Fruit fly (Drosophila melanogaster) whole organism, prepupa: ENCODE measurements around the gene B52.

Experiments
- Blimp-1 ChIP-seq: fragments of 200-800 bp; sonication (Bioruptor generic); optimal IDR thresholded peaks from 3 replicates; lab custom pipeline; 2017; ENCODE audit warnings: missing biosample characterization, missing genetic modification characterization, mild to moderate bottlenecking, moderate library complexity, missing genetic modification reagents
- CG10669 ChIP-seq: fragments of 200-800 bp; sonication (Bioruptor generic); optimal IDR thresholded peaks from 3 replicates; lab custom pipeline; 2018; ENCODE audit warnings: missing biosample characterization, mild to moderate bottlenecking, missing genetic modification characterization, moderate library complexity
- CG11294 ChIP-seq: fragments of 200-800 bp; sonication (Bioruptor generic); IDR thresholded peaks from 2 replicates; pipeline ENCODE4 v1.3.6; 2022; ENCODE audit warnings: missing biosample characterization, missing genetic modification characterization
- CG11762 ChIP-seq: fragments of 200-800 bp; sonication (Bioruptor generic); optimal IDR thresholded peaks from 3 replicates; lab custom pipeline; 2016; ENCODE audit warnings: missing biosample characterization, missing genetic modification characterization; ENCODE audit not compliant: insufficient read depth
- CG11902 ChIP-seq: fragments of 200-800 bp; sonication (Bioruptor generic); optimal IDR thresholded peaks from 3 replicates; lab custom pipeline; 2016; ENCODE audit warnings: missing biosample characterization, missing genetic modification characterization
- CG15336 ChIP-seq: fragments of 200-800 bp; sonication (Bioruptor generic); IDR thresholded peaks from 2 replicates; pipeline ENCODE4 v1.3.6; 2022; ENCODE audit warnings: missing biosample characterization, missing genetic modification characterization
- CG16779 ChIP-seq: fragments of 200-800 bp; sonication (Bioruptor generic); optimal IDR thresholded peaks from 3 replicates; lab custom pipeline; 2017; ENCODE audit warnings: missing biosample characterization, mild to moderate bottlenecking, missing genetic modification characterization
- CG31627 ChIP-seq: fragments of 200-800 bp; sonication (Bioruptor generic); optimal IDR thresholded peaks from 3 replicates; lab custom pipeline; 2016; ENCODE audit warnings: missing biosample characterization, missing genetic modification characterization
- CG32006 ChIP-seq: fragments of 200-800 bp; sonication (Bioruptor generic); optimal IDR thresholded peaks from 3 replicates; lab custom pipeline; 2017; ENCODE audit warnings: missing biosample characterization, mild to moderate bottlenecking, missing genetic modification characterization
- CG34406 ChIP-seq: fragments of 200-800 bp; sonication (Bioruptor generic); optimal IDR thresholded peaks from 3 replicates; lab custom pipeline; 2016; ENCODE audit warnings: missing biosample characterization, missing genetic modification characterization
- CG3919 ChIP-seq: fragments of 200-800 bp; sonication (Bioruptor generic); optimal IDR thresholded peaks from 3 replicates; lab custom pipeline; 2016; ENCODE audit warnings: missing biosample characterization, missing genetic modification characterization
- CG4318 ChIP-seq: fragments of 200-800 bp; sonication (Bioruptor generic); optimal IDR thresholded peaks from 3 replicates; lab custom pipeline; 2017; ENCODE audit warnings: missing biosample characterization, mild to moderate bottlenecking, missing genetic modification characterization
- CG6163 ChIP-seq: fragments of 200-800 bp; sonication (Bioruptor generic); IDR thresholded peaks from 3 replicates; pipeline ENCODE4 v1.3.6; 2022; ENCODE audit warnings: missing biosample characterization, missing genetic modification characterization
- CG6276 ChIP-seq: fragments of 200-800 bp; sonication (Bioruptor generic); optimal IDR thresholded peaks from 2 replicates; lab custom pipeline; 2017; ENCODE audit warnings: missing biosample characterization, mild to moderate bottlenecking, missing genetic modification characterization
- CG6792 ChIP-seq: fragments of 200-800 bp; sonication (Bioruptor generic); optimal IDR thresholded peaks from 3 replicates; lab custom pipeline; 2016; ENCODE audit warnings: missing biosample characterization, missing genetic modification characterization
- CG6808 ChIP-seq: fragments of 200-800 bp; sonication (Bioruptor generic); optimal IDR thresholded peaks from 3 replicates; lab custom pipeline; 2017; ENCODE audit warnings: missing biosample characterization, missing genetic modification characterization, mild to moderate bottlenecking, moderate library complexity, missing genetic modification reagents
- CG6854 ChIP-seq: fragments of 200-800 bp; sonication (Bioruptor generic); optimal IDR thresholded peaks from 2 replicates; lab custom pipeline; 2017; ENCODE audit warnings: missing biosample characterization, mild to moderate bottlenecking, missing genetic modification characterization
- CG7368 ChIP-seq: fragments of 200-800 bp; sonication (Bioruptor generic); optimal IDR thresholded peaks from 3 replicates; lab custom pipeline; 2016; ENCODE audit warnings: missing biosample characterization, missing genetic modification characterization
- CG8119 ChIP-seq: fragments of 200-800 bp; sonication (Bioruptor generic); IDR thresholded peaks from 3 replicates; pipeline ENCODE4 v1.3.6; 2022; ENCODE audit warnings: missing biosample characterization, missing genetic modification characterization
- CG8319 ChIP-seq: fragments of 200-800 bp; sonication (Bioruptor generic); optimal IDR thresholded peaks from 3 replicates; lab custom pipeline; 2016; ENCODE audit warnings: missing biosample characterization, missing genetic modification characterization
- CG8632 ChIP-seq: fragments of 200-800 bp; sonication (Bioruptor generic); optimal IDR thresholded peaks from 3 replicates; lab custom pipeline; 2016; ENCODE audit warnings: missing biosample characterization, missing genetic modification characterization
- CG9139 ChIP-seq: fragments of 200-800 bp; sonication (Bioruptor generic); optimal IDR thresholded peaks from 3 replicates; lab custom pipeline; 2017; ENCODE audit warnings: missing biosample characterization, mild to moderate bottlenecking, missing genetic modification characterization
- Eip75B ChIP-seq: fragments of 200-800 bp; sonication (Bioruptor generic); optimal IDR thresholded peaks from 3 replicates; lab custom pipeline; 2016; ENCODE audit warnings: missing biosample characterization, missing genetic modification characterization
- Ets96B ChIP-seq: fragments of 200-800 bp; optimal IDR thresholded peaks from 2 replicates; lab custom pipeline; 2019; ENCODE audit warnings: missing biosample characterization, mild to moderate bottlenecking, missing genetic modification characterization, moderate library complexity
- Gug ChIP-seq: fragments of 200-800 bp; sonication (Bioruptor generic); IDR thresholded peaks from 2 replicates; pipeline ENCODE4 v1.3.6; 2022; ENCODE audit warnings: missing biosample characterization, missing genetic modification characterization
- Hr38 ChIP-seq: sonication (Bioruptor generic); optimal IDR thresholded peaks from 2 replicates; lab custom pipeline; 2016; ENCODE audit warnings: missing biosample characterization, missing genetic modification characterization
- Hr39 ChIP-seq: fragments of 200-800 bp; sonication (Bioruptor generic); optimal IDR thresholded peaks from 2 replicates; lab custom pipeline; 2016; ENCODE audit warnings: missing biosample characterization, missing genetic modification characterization
- Hr4 ChIP-seq: fragments of 200-800 bp; sonication (Bioruptor generic); optimal IDR thresholded peaks from 3 replicates; lab custom pipeline; 2016; ENCODE audit warnings: missing biosample characterization, missing genetic modification characterization
- Lpt ChIP-seq: fragments of 200-800 bp; sonication (Bioruptor generic); optimal IDR thresholded peaks from 3 replicates; lab custom pipeline; 2016; ENCODE audit warnings: missing biosample characterization, missing genetic modification characterization
- Met ChIP-seq: fragments of 200-800 bp; sonication (Bioruptor generic); optimal IDR thresholded peaks from 3 replicates; lab custom pipeline; 2016; ENCODE audit warnings: missing biosample characterization, missing genetic modification characterization
- OdsH ChIP-seq: fragments of 200-800 bp; sonication (Bioruptor generic); optimal IDR thresholded peaks from 3 replicates; lab custom pipeline; 2016; ENCODE audit warnings: missing biosample characterization, missing genetic modification characterization
- Smox ChIP-seq: fragments of 200-800 bp; sonication (Bioruptor generic); optimal IDR thresholded peaks from 3 replicates; lab custom pipeline; 2016; ENCODE audit warnings: missing biosample characterization, missing genetic modification characterization
- Sox102F ChIP-seq: fragments of 200-800 bp; sonication (Bioruptor generic); optimal IDR thresholded peaks from 2 replicates; lab custom pipeline; 2016; ENCODE audit warnings: missing biosample characterization, mild to moderate bottlenecking, missing genetic modification characterization
- Sox14 ChIP-seq: fragments of 200-800 bp; sonication (Bioruptor generic); optimal IDR thresholded peaks from 3 replicates; lab custom pipeline; 2016; ENCODE audit warnings: missing biosample characterization, missing genetic modification characterization
- achi ChIP-seq: fragments of 200-800 bp; sonication (Bioruptor generic); optimal IDR thresholded peaks from 3 replicates; lab custom pipeline; 2016; ENCODE audit warnings: missing biosample characterization, missing genetic modification characterization
- cyc ChIP-seq: fragments of 200-800 bp; sonication (Bioruptor generic); optimal IDR thresholded peaks from 3 replicates; lab custom pipeline; 2016; ENCODE audit warnings: missing biosample characterization, missing genetic modification characterization
- esn ChIP-seq: fragments of 200-800 bp; sonication (Bioruptor generic); optimal IDR thresholded peaks from 2 replicates; lab custom pipeline; 2016; ENCODE audit warnings: missing biosample characterization, mild to moderate bottlenecking, missing genetic modification characterization, moderate library complexity
- fd59A ChIP-seq: fragments of 200-800 bp; sonication (Bioruptor generic); optimal IDR thresholded peaks from 2 replicates; lab custom pipeline; 2017; ENCODE audit warnings: missing biosample characterization, mild to moderate bottlenecking, missing genetic modification characterization, missing genetic modification reagents
- fd85E ChIP-seq: fragments of 200-800 bp; sonication (Bioruptor generic); optimal IDR thresholded peaks from 3 replicates; lab custom pipeline; 2016; ENCODE audit warnings: missing biosample characterization, missing genetic modification characterization
- lz ChIP-seq: fragments of 200-800 bp; sonication (Bioruptor generic); optimal IDR thresholded peaks from 3 replicates; lab custom pipeline; 2016; ENCODE audit warnings: missing biosample characterization, missing genetic modification characterization
- net ChIP-seq: fragments of 200-800 bp; sonication (Bioruptor generic); optimal IDR thresholded peaks from 3 replicates; lab custom pipeline; 2016; ENCODE audit warnings: missing biosample characterization, missing genetic modification characterization
- pdm3 ChIP-seq: fragments of 200-800 bp; sonication (Bioruptor generic); optimal IDR thresholded peaks from 3 replicates; lab custom pipeline; 2016; ENCODE audit warnings: missing biosample characterization, missing genetic modification characterization
- salr ChIP-seq, 2 experiments: fragments of 200-800 bp; sonication (Bioruptor generic); optimal IDR thresholded peaks; 3 replicates each; lab custom pipeline; 2016 to 2018; ENCODE audit warnings: missing biosample characterization in 2 of 2, missing genetic modification characterization in 2 of 2, mild to moderate bottlenecking in 1 of 2
- spab ChIP-seq: fragments of 200-800 bp; sonication (Bioruptor generic); optimal IDR thresholded peaks from 2 replicates; lab custom pipeline; 2017; ENCODE audit warnings: missing biosample characterization, mild to moderate bottlenecking, missing genetic modification characterization, missing genetic modification reagents
- ss ChIP-seq, 2 experiments: fragments of 200-800 bp; sonication (Bioruptor generic); optimal IDR thresholded peaks; 2 replicates in 1 of 2; 3 replicates in 1 of 2; lab custom pipeline; 2017 to 2018; ENCODE audit warnings: mild to moderate bottlenecking in 2 of 2, missing biosample characterization in 2 of 2, missing genetic modification characterization in 2 of 2, moderate library complexity in 1 of 2
- svp ChIP-seq: fragments of 200-800 bp; sonication (Bioruptor generic); peaks from one replicate; lab custom pipeline; 2016; ENCODE audit warnings: missing biosample characterization, missing genetic modification characterization

Gene B52

dm6 chr3R:13645874-13646370, 15.2 kb upstream of the B52 start, which contains the start of gene sqd (continued):
- TF ChIP-seq pdm3 (GFP tag; lab: Kevin White, UChicago), result peak; percentile 64
- peak; percentile 71 for TF ChIP-seq CG6854 (GFP tag; lab: Kevin White, UChicago)
- TF ChIP-seq CG11762 (GFP tag; lab: Kevin White, UChicago), result peak; percentile 3
- TF ChIP-seq Blimp-1, result no peak
- TF ChIP-seq lz, result peak; percentile 63
- TF ChIP-seq cyc (GFP tag; lab: Kevin White, UChicago), result peak; percentile 54
- peak; percentile 65 for TF ChIP-seq OdsH (GFP tag; lab: Kevin White, UChicago)
- TF ChIP-seq Met, result peak; percentile 69
- peak; percentile 67 for TF ChIP-seq achi
- TF ChIP-seq ss (GFP tag; optimal IDR thresholded peaks at IDR 0.05; lab: Kevin White, UChicago), result peak; percentile 28 to 67
- TF ChIP-seq salr (GFP tag; optimal IDR thresholded peaks at IDR 0.05; lab: Kevin White, UChicago), result no peak
- TF ChIP-seq Hr4 (GFP tag; lab: Kevin White, UChicago), result peak; percentile 54
- TF ChIP-seq svp (GFP tag; lab: Kevin White, UChicago), result no peak
- peak; percentile 57; the same call in 2 of the 3 replicates for TF ChIP-seq CG6163 (GFP tag; lab: Robert Waterston, UW)
- TF ChIP-seq CG3919, result peak; percentile 70
- peak; percentile 45 for TF ChIP-seq CG10669 (GFP tag; lab: Kevin White, UChicago)
- no peak for TF ChIP-seq CG6276
- no peak for TF ChIP-seq CG8319 (GFP tag; lab: Kevin White, UChicago)
- TF ChIP-seq CG8632 (GFP tag; lab: Kevin White, UChicago), result no peak
- TF ChIP-seq CG31627 (GFP tag; lab: Kevin White, UChicago), result peak; percentile 57
- TF ChIP-seq, all 60 proteins: peak for 44

- TF ChIP-seq pdm3 (GFP tag; lab: Kevin White, UChicago), result no peak
- TF ChIP-seq spab, result peak; percentile 57
- no peak for TF ChIP-seq net (GFP tag; lab: Kevin White, UChicago)
- peak; percentile 77 for TF ChIP-seq CG6808 (GFP tag; lab: Kevin White, UChicago)
- no peak for TF ChIP-seq CG11902 (GFP tag; lab: Kevin White, UChicago)
- TF ChIP-seq Lpt (GFP tag; lab: Kevin White, UChicago), result no peak
- peak; percentile 71 for TF ChIP-seq CG16779 (tag; lab: Kevin White, UChicago)
- TF ChIP-seq cyc (GFP tag; lab: Kevin White, UChicago), result peak; percentile 15
- no peak for TF ChIP-seq Sox14 (GFP tag; lab: Kevin White, UChicago)
- TF ChIP-seq CG8119, result peak; percentile 46; the same call in 1 of the 3 replicates
- peak; percentile 45 for TF ChIP-seq Ets96B (tag; lab: Kevin White, UChicago)
- TF ChIP-seq CG9139 (GFP tag; lab: Kevin White, UChicago), result peak; percentile 81
- TF ChIP-seq Hr4 (GFP tag; lab: Kevin White, UChicago), result no peak
- TF ChIP-seq esn (GFP tag; lab: Kevin White, UChicago), result no peak
- TF ChIP-seq CG4318 (GFP tag; lab: Kevin White, UChicago), result no peak
- TF ChIP-seq CG8632 (GFP tag; lab: Kevin White, UChicago), result peak; percentile 14
- peak; percentile 12 for TF ChIP-seq lz
- no peak for TF ChIP-seq Eip75B (GFP tag; lab: Kevin White, UChicago)
- no peak for TF ChIP-seq Met
- peak; percentile 60 for TF ChIP-seq CG15336 (GFP tag; lab: Robert Waterston, UW)
- peak; percentile 6; the same call in 1 of the 3 replicates for TF ChIP-seq CG6163 (GFP tag; lab: Robert Waterston, UW)
- TF ChIP-seq Hr38 (GFP tag; lab: Kevin White, UChicago), result no peak
- no peak for TF ChIP-seq OdsH (GFP tag; lab: Kevin White, UChicago)
- TF ChIP-seq fd59A (GFP tag; lab: Kevin White, UChicago), result no peak
- TF ChIP-seq CG6854 (GFP tag; lab: Kevin White, UChicago), result peak; percentile 34
- TF ChIP-seq CG3919, result peak; percentile 39
- TF ChIP-seq CG11294 (GFP tag; lab: Robert Waterston, UW), result no peak
- TF ChIP-seq CG32006, result no peak
- TF ChIP-seq fd85E (GFP tag; lab: Kevin White, UChicago), result no peak
- no peak for TF ChIP-seq Smox (GFP tag; lab: Kevin White, UChicago)
- TF ChIP-seq Hr39, result peak; percentile 18
- TF ChIP-seq CG8319 (GFP tag; lab: Kevin White, UChicago), result no peak
- TF ChIP-seq Gug (GFP tag; lab: Robert Waterston, UW), result no peak
- no peak for TF ChIP-seq Sox102F (GFP tag; lab: Kevin White, UChicago)
- no peak for TF ChIP-seq achi
- TF ChIP-seq CG7368 (GFP tag; lab: Kevin White, UChicago), result no peak
- no peak for TF ChIP-seq CG34406 (GFP tag; lab: Kevin White, UChicago)
- no peak for TF ChIP-seq svp (GFP tag; lab: Kevin White, UChicago)
- no peak for TF ChIP-seq CG6792
Measured at dm6 chr3R:13646729-13647633, 14.1 kb upstream of the B52 start, which contains the start of gene rin. Gene rin, plus strand, starts transcription at chr3R:13647004.
